Worm (Caenorhabditis elegans) whole organism, early embryonic: ENCODE measurements around the gene istr-1.

Experiments
- B0310.2 ChIP-seq: sonication (generic microtip); optimal IDR thresholded peaks from 2 replicates; lab custom pipeline; 2016; ENCODE audit warnings: mild to moderate bottlenecking, missing genetic modification characterization, missing compliant biosample characterization
- F13C5.2 ChIP-seq: sonication (generic microtip); optimal IDR thresholded peaks from 2 replicates; lab custom pipeline; 2017; ENCODE audit warnings: mild to moderate bottlenecking, missing genetic modification characterization, inconsistent platforms, missing compliant biosample characterization
- aly-1 ChIP-seq: sonication (generic microtip); optimal IDR thresholded peaks from 2 replicates; lab custom pipeline; 2016; ENCODE audit warnings: missing genetic modification characterization, missing compliant biosample characterization
- ama-1 ChIP-seq: fragments of 150-350 bp; optimal IDR thresholded peaks from 2 replicates; lab custom pipeline; 2014
- ceh-13 ChIP-seq: fragments of 200-800 bp; sonication (Bioruptor generic); optimal IDR thresholded peaks from 2 replicates; lab custom pipeline; 2018; ENCODE audit warnings: mild to moderate bottlenecking, missing genetic modification characterization, missing compliant biosample characterization
- ceh-36 ChIP-seq: sonication (generic microtip); optimal IDR thresholded peaks from 2 replicates; lab custom pipeline; 2016; ENCODE audit warnings: missing genetic modification characterization, inconsistent platforms, missing compliant biosample characterization
- ets-7 ChIP-seq: sonication (generic microtip); optimal IDR thresholded peaks from 2 replicates; lab custom pipeline; 2016; ENCODE audit warnings: missing genotype, missing genetic modification characterization, missing compliant biosample characterization
- flt-1 ChIP-seq: fragments of 200-800 bp; sonication (Bioruptor generic); IDR thresholded peaks from 2 replicates; pipeline ENCODE4 v1.3.6; 2022; ENCODE audit warnings: missing genetic modification characterization, missing compliant biosample characterization
- hmbx-1 ChIP-seq: sonication (generic microtip); optimal IDR thresholded peaks from 2 replicates; lab custom pipeline; 2016; ENCODE audit warnings: mild to moderate bottlenecking, missing genetic modification characterization, missing compliant biosample characterization
- hmg-4 ChIP-seq: fragments of 200-800 bp; sonication (Bioruptor generic); optimal IDR thresholded peaks from 2 replicates; lab custom pipeline; 2018; ENCODE audit warnings: mild to moderate bottlenecking, missing genetic modification characterization, missing compliant biosample characterization
- hnd-1 ChIP-seq: sonication (generic microtip); optimal IDR thresholded peaks from 2 replicates; lab custom pipeline; 2016; ENCODE audit warnings: missing genetic modification characterization, missing compliant biosample characterization
- pes-1 ChIP-seq: fragments of 200-800 bp; sonication (Bioruptor generic); IDR thresholded peaks from 2 replicates; pipeline ENCODE4 v1.3.6; 2022; ENCODE audit warnings: missing genetic modification reagents, missing genetic modification characterization, missing compliant biosample characterization
- scrt-1 ChIP-seq: fragments of 200-800 bp; sonication (Bioruptor generic); IDR thresholded peaks from 2 replicates; pipeline ENCODE4 v1.3.6; 2022; ENCODE audit warnings: missing genetic modification characterization, missing compliant biosample characterization
- sea-1 ChIP-seq: fragments of 200-800 bp; sonication (Bioruptor generic); conservative IDR thresholded peaks from 2 replicates; pipeline ENCODE4 v1.3.6; 2022; ENCODE audit warnings: missing genetic modification characterization, missing compliant biosample characterization
- tbx-11 ChIP-seq: fragments of 200-800 bp; sonication (Bioruptor generic); IDR thresholded peaks from 2 replicates; pipeline ENCODE4 v1.3.6; 2022; ENCODE audit warnings: missing genetic modification characterization, missing compliant biosample characterization
- tbx-37 ChIP-seq: fragments of 200-800 bp; sonication (Bioruptor generic); conservative IDR thresholded peaks from 2 replicates; pipeline ENCODE4 v1.3.6; 2022; ENCODE audit warnings: missing genetic modification reagents, missing genetic modification characterization, missing compliant biosample characterization
- tra-4 ChIP-seq: sonication (generic microtip); optimal IDR thresholded peaks from 2 replicates; lab custom pipeline; 2017; ENCODE audit warnings: missing genetic modification characterization, missing compliant biosample characterization

The istr-1 gene

ce11 chrV:12697364-12697901, at the start of gene istr-1:
Gene istr-1, plus strand, starts transcription at chrV:12697858.
- TF ChIP-seq tbx-37 (GFP tag; lab: Robert Waterston, UW) = no peak

ce11 chrV:12649213-12649612, 48.4 kb upstream of the istr-1 start, which contains the start of gene gpa-9:
Gene gpa-9, minus strand, starts transcription at chrV:12649313.
- TF ChIP-seq hmbx-1 (tag; lab: Kevin White, UChicago) (no peak), ets-7 (tag; lab: Kevin White, UChicago) (no peak), ceh-36 (tag; lab: Kevin White, UChicago) (no peak), tbx-37 (GFP tag; lab: Robert Waterston, UW) (no peak), sea-1 (GFP tag; lab: Robert Waterston, UW) (no peak), scrt-1 (GFP tag; lab: Robert Waterston, UW) (no peak), hnd-1 (no peak), ama-1 (lab: Kevin White, UChicago) (no peak), aly-1 (tag; lab: Kevin White, UChicago) (no peak), flt-1 (GFP tag; lab: Robert Waterston, UW) (no peak), tra-4 (tag; lab: Kevin White, UChicago) (no peak), B0310.2 (tag; lab: Kevin White, UChicago) (no peak), F13C5.2 (tag; lab: Kevin White, UChicago) (no peak), hmg-4 (GFP tag; lab: Kevin White, UChicago) (no peak), tbx-11 (GFP tag; lab: Robert Waterston, UW) (no peak), ceh-13 (GFP tag; lab: Kevin White, UChicago) (no peak), pes-1 (GFP tag; lab: Robert Waterston, UW) (no peak)

- TF ChIP-seq tbx-11 (GFP tag; lab: Robert Waterston, UW) (no peak), ama-1 (lab: Kevin White, UChicago) (no peak), sea-1 (GFP tag; lab: Robert Waterston, UW) (no peak), ets-7 (tag; lab: Kevin White, UChicago) (no peak), tbx-37 (GFP tag; lab: Robert Waterston, UW) (no peak), tra-4 (tag; lab: Kevin White, UChicago) (no peak), hmbx-1 (tag; lab: Kevin White, UChicago) (no peak), hnd-1 (no peak), B0310.2 (tag; lab: Kevin White, UChicago) (no peak), ceh-13 (GFP tag; lab: Kevin White, UChicago) (no peak), F13C5.2 (tag; lab: Kevin White, UChicago) (no peak), aly-1 (tag; lab: Kevin White, UChicago) (no peak), ceh-36 (tag; lab: Kevin White, UChicago) (no peak), pes-1 (GFP tag; lab: Robert Waterston, UW) (no peak), hmg-4 (GFP tag; lab: Kevin White, UChicago) (no peak), scrt-1 (GFP tag; lab: Robert Waterston, UW) (no peak), flt-1 (GFP tag; lab: Robert Waterston, UW) (no peak)
These were observed 48.0 kb upstream of the istr-1 start, which contains the start of gene lin-25 for ce11 chrV:12649636-12650035. Gene lin-25, plus strand, starts transcription at chrV:12649925.

DNA sequence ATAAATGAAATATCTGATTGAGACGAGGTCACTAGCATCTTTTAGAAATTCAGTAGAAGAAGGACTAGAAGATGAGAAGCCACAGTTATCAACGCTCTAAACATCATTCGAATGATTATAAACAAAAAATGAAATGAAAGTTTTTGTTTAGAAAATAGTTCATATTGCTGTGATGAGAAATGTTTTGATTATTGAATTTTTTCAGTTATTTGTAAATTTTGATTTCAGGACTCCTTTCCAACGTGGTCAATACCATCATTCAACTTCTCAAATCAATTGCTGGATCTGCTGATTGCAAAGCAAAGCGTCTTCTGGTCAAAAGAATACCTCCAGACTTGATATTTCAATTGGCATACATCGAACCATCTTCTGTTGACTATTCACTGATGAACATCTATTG, 39.5 kb upstream of the istr-1 start, which contains the start of gene W05B10.6:
W05B10.6 (minus strand) TSS at position 101 of the 400 bp plus-strand sequence.
- TF ChIP-seq tra-4 (tag; lab: Kevin White, UChicago) (no peak), scrt-1 (GFP tag; lab: Robert Waterston, UW) (no peak), F13C5.2 (tag; lab: Kevin White, UChicago) (no peak), B0310.2 (tag; lab: Kevin White, UChicago) (no peak), hmg-4 (GFP tag; lab: Kevin White, UChicago) (no peak)

DNA sequence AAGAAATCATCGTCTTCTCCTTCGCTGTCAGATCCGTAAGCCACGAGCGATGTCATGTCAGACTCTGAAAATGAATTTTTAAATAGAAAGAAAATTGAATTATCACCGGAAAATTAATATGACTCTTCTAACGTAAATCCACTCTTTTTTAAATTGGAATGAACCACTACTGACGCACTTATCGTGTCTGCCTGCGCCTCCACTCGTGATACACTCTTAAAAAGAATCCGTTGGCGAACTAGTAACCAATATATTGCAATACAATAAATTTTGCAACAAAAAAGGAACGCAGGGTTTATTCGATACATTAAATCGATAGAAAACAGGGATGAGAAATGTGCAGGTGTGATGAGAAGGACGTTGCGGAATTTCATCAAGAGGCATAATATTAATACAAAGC, 38.2 kb upstream of the istr-1 start, which contains the start of gene ccch-3:
ccch-3 (minus strand) TSS at position 262 of the 400 bp plus-strand sequence.
- TF ChIP-seq tbx-11 (GFP tag; lab: Robert Waterston, UW) = no peak
- TF ChIP-seq ama-1 (lab: Kevin White, UChicago) = no peak
- no peak for TF ChIP-seq B0310.2 (tag; lab: Kevin White, UChicago)
- TF ChIP-seq pes-1 (GFP tag; lab: Robert Waterston, UW) = no peak
- TF ChIP-seq ceh-13 (GFP tag; lab: Kevin White, UChicago) = no peak

DNA sequence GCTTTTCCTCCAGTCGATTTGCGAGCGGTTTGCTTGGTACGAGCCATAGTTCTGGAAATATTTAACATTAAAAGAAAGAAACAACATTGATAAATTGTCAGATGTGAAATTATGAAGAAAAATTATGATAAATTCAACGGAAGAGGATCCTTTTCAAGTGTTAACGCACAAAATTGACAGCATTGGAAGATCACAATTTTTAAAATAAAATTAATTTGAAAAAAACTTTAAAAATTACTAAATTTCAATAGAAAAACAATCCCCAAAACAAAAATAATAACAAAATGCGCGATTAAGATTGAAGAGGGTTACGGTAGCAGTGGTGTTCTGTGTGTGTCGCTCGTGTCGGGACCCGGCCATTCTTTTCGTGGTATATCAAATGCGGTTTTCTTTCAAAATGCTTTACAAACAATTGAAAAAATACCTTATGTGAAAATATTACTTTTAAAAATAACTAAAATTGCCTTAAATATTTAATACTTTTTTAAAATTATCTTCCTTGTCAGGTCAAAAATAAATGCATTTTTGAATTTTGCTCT, 37.3 kb upstream of the istr-1 start, which contains the start of gene his-74:
his-74 (minus strand) TSS at position 51 of the 539 bp plus-strand sequence.
- TF ChIP-seq flt-1 (GFP tag; lab: Robert Waterston, UW) = no peak
- TF ChIP-seq F13C5.2 (tag; lab: Kevin White, UChicago) = no peak

DNA sequence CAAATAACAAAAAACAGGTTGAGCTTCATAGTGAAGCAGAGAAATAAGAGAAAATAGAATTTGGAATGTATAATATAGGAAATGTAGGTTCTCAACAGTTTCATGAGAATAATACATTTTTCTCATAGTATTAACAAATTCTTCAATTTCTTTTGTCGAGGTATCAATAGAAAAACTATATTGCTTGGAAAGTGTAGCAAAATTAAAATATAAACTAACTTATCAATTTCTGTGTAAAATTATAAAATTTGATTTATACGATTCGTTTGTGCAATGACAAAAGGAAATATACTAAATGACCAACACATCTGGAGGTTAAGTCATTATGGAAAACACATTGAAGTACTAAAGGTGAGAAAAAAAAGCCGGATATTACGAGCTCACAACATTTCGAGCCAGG, 36.0 kb upstream of the istr-1 start, which contains the start of gene W05B10.3:
W05B10.3 (minus strand) TSS at position 101 of the 400 bp plus-strand sequence.
- TF ChIP-seq sea-1 (GFP tag; lab: Robert Waterston, UW) (no peak), F13C5.2 (tag; lab: Kevin White, UChicago) (no peak), tra-4 (tag; lab: Kevin White, UChicago) (no peak), hnd-1 (no peak), hmg-4 (GFP tag; lab: Kevin White, UChicago) (no peak), aly-1 (tag; lab: Kevin White, UChicago) (no peak), tbx-11 (GFP tag; lab: Robert Waterston, UW) (no peak), B0310.2 (tag; lab: Kevin White, UChicago) (no peak), ama-1 (lab: Kevin White, UChicago) (no peak), ceh-13 (GFP tag; lab: Kevin White, UChicago) (no peak), pes-1 (GFP tag; lab: Robert Waterston, UW) (no peak)
